Worm (Caenorhabditis elegans) whole organism, midembryonic: ENCODE data around the gene F38H12.5.

Experiments used
- T22C8.4 ChIP-seq: fragments of 200-800 bp; sonication (Bioruptor generic); IDR thresholded peaks from 2 replicates; pipeline ENCODE4 v1.3.6; 2022; ENCODE audit warnings: missing genetic modification characterization, missing compliant biosample characterization
- cog-1 ChIP-seq: sonication (generic microtip); optimal IDR thresholded peaks from 2 replicates; lab custom pipeline; 2016; ENCODE audit warnings: missing genetic modification characterization, missing compliant biosample characterization
- flt-1 ChIP-seq: fragments of 200-800 bp; sonication (Bioruptor generic); IDR thresholded peaks from 2 replicates; pipeline ENCODE4 v1.3.6; 2022; ENCODE audit warnings: missing genetic modification characterization, missing compliant biosample characterization
- klf-2 ChIP-seq: fragments of 200-800 bp; sonication (Bioruptor generic); conservative IDR thresholded peaks from 2 replicates; pipeline ENCODE4 v1.3.6; 2022; ENCODE audit warnings: missing genetic modification reagents, missing genetic modification characterization, missing compliant biosample characterization
- med-1 ChIP-seq: sonication (generic microtip); optimal IDR thresholded peaks from 2 replicates; lab custom pipeline; 2017; ENCODE audit warnings: missing genetic modification characterization, mild to moderate bottlenecking, missing compliant biosample characterization, antibody characterized with exemption, missing genetic modification reagents; ENCODE audit not compliant: insufficient read depth
- ref-1 ChIP-seq: fragments of 200-800 bp; sonication (Bioruptor generic); conservative IDR thresholded peaks from 2 replicates; pipeline ENCODE4 v1.3.6; 2022; ENCODE audit warnings: missing genetic modification reagents, missing genetic modification characterization, missing compliant biosample characterization
- tab-1 ChIP-seq: fragments of 200-800 bp; sonication (Bioruptor generic); IDR thresholded peaks from 2 replicates; pipeline ENCODE4 v1.3.6; 2022; ENCODE audit warnings: missing genetic modification characterization, missing compliant biosample characterization
- ztf-23 ChIP-seq: fragments of 200-800 bp; sonication (Bioruptor generic); IDR thresholded peaks from 2 replicates; pipeline ENCODE4 v1.3.6; 2022; ENCODE audit warnings: missing genetic modification reagents, missing genetic modification characterization, missing compliant biosample characterization
- ztf-29 ChIP-seq: fragments of 200-800 bp; sonication (Bioruptor generic); IDR thresholded peaks from 2 replicates; pipeline ENCODE4 v1.3.6; 2022; ENCODE audit warnings: missing genetic modification reagents, missing genetic modification characterization, missing compliant biosample characterization

DNA sequence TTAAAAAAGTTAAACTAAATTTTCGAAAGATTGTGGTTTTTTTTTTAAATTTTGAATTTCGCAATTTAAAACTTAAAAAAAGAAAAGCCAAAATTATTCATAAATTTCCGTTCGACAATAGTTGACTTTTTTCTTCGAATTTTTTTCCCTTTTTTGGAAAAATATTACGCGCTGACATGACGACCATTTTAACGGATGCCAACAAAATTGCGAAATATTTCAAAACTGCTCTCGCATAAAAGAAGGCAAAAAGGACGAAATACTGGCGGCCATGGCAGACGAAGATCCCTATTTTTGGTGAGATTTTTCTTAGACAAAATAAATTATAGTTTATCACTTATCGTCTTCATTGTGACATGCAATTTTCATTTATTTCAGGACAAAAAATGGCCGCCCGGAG is 44.3 kb downstream of the F38H12.5 start:
- TF ChIP-seq ztf-23 (GFP tag; lab: Robert Waterston, UW) = no peak
- no peak for TF ChIP-seq flt-1 (GFP tag; lab: Robert Waterston, UW)
- TF ChIP-seq tab-1 (GFP tag; lab: Robert Waterston, UW) = no peak
- no peak for TF ChIP-seq med-1 (GFP tag; lab: Kevin White, UChicago)
- TF ChIP-seq klf-2 (GFP tag; lab: Robert Waterston, UW) = no peak
- no peak for TF ChIP-seq cog-1 (tag; lab: Kevin White, UChicago)
- TF ChIP-seq ztf-29 = no peak
- no peak for TF ChIP-seq T22C8.4 (GFP tag; lab: Robert Waterston, UW)
- no peak for TF ChIP-seq ref-1 (GFP tag; lab: Robert Waterston, UW)
